ENCODE assay signal across 7 worm cellular contexts in genomic region chrII:7323317-7323716, ce11.
TF ChIP-seq lines count a peak whose summit lies in the region.

No protein-coding gene starts in this region.

TF ChIP-seq in whole organism, L1 larva, 84 proteins besides CTCF, POLR2A, EP300 and RAD21 (continues in another document):
- TF ChIP-seq snpc-4 (tag; optimal IDR thresholded peaks at IDR 0.05; lab: Kevin White, UChicago) (no peak), vab-15 (tag; optimal IDR thresholded peaks at IDR 0.05; lab: Kevin White, UChicago) (peak; percentile 79), elt-3 (tag; optimal IDR thresholded peaks at IDR 0.05; lab: Kevin White, UChicago) (no peak), skn-1 (tag; optimal IDR thresholded peaks at IDR 0.05; lab: Kevin White, UChicago) (no peak), irx-1 (tag; optimal IDR thresholded peaks at IDR 0.05; lab: Kevin White, UChicago) (peak; percentile 50), swsn-7 (tag; optimal IDR thresholded peaks at IDR 0.05; lab: Kevin White, UChicago) (peak; percentile 36), C16A3.4 (tag; optimal IDR thresholded peaks at IDR 0.05; lab: Kevin White, UChicago) (peak; percentile 36), nhr-76 (tag; optimal IDR thresholded peaks at IDR 0.05; lab: Kevin White, UChicago) (no peak), mef-2 (tag; optimal IDR thresholded peaks at IDR 0.05; lab: Kevin White, UChicago) (peak; percentile 22), unc-130 (tag; optimal IDR thresholded peaks at IDR 0.05; lab: Kevin White, UChicago) (no peak), unc-86 (tag; optimal IDR thresholded peaks at IDR 0.05; lab: Kevin White, UChicago) (no peak), efl-1 (optimal IDR thresholded peaks at IDR 0.05; lab: Kevin White, UChicago) (peak; percentile 16 to 41), efl-1 (GFP tag; optimal IDR thresholded peaks at IDR 0.05 in 1 of 2; lab: Kevin White, UChicago) (peak; percentile 0 to 2)

TF ChIP-seq in whole organism, L2 larva, 48 proteins besides CTCF, POLR2A, EP300 and RAD21 (continues in another document):
- TF ChIP-seq C34F6.9 (tag; optimal IDR thresholded peaks at IDR 0.05; lab: Kevin White, UChicago) (peak; percentile 57), sma-9 (GFP tag; optimal IDR thresholded peaks at IDR 0.05; lab: Kevin White, UChicago) (peak; percentile 84), sma-9 (tag; optimal IDR thresholded peaks at IDR 0.05; lab: Kevin White, UChicago) (no peak), nhr-237 (tag; optimal IDR thresholded peaks at IDR 0.05; lab: Kevin White, UChicago) (no peak), ztf-4 (tag; optimal IDR thresholded peaks at IDR 0.05; lab: Kevin White, UChicago) (peak; percentile 63), crh-2 (tag; optimal IDR thresholded peaks at IDR 0.05; lab: Kevin White, UChicago) (peak; percentile 22), mdl-1 (tag; optimal IDR thresholded peaks at IDR 0.05; lab: Kevin White, UChicago) (peak in 1 of 2 experiments; percentile 25), F13H6.1 (tag; optimal IDR thresholded peaks at IDR 0.05; lab: Kevin White, UChicago) (peak; percentile 83), lsy-2 (tag; optimal IDR thresholded peaks at IDR 0.05; lab: Kevin White, UChicago) (peak in 1 of 2 experiments; percentile 48), lin-13 (GFP tag; optimal IDR thresholded peaks at IDR 0.05; lab: Kevin White, UChicago) (peak; percentile 18), Y55F3AM.14 (GFP tag; optimal IDR thresholded peaks at IDR 0.05; lab: Kevin White, UChicago) (no peak), ztf-11 (tag; optimal IDR thresholded peaks at IDR 0.05; lab: Kevin White, UChicago) (no peak), nhr-6 (tag; optimal IDR thresholded peaks at IDR 0.05; lab: Kevin White, UChicago) (peak; percentile 53)

TF ChIP-seq in whole organism, L3 larva, 47 proteins besides CTCF, POLR2A, EP300 and RAD21:
- TF ChIP-seq nhr-11 (tag; optimal IDR thresholded peaks at IDR 0.05; lab: Kevin White, UChicago) (peak; percentile 67), egl-5 (tag; optimal IDR thresholded peaks at IDR 0.05; lab: Kevin White, UChicago) (peak; percentile 11), fkh-2 (tag; optimal IDR thresholded peaks at IDR 0.05; lab: Kevin White, UChicago) (no peak), snpc-4 (tag; optimal IDR thresholded peaks at IDR 0.05; lab: Kevin White, UChicago) (peak; percentile 21), lin-39 (tag; optimal IDR thresholded peaks at IDR 0.05; lab: Kevin White, UChicago) (peak; percentile 66), nhr-67 (tag; optimal IDR thresholded peaks at IDR 0.05; lab: Kevin White, UChicago) (no peak), unc-62 (GFP tag; optimal IDR thresholded peaks at IDR 0.05; lab: Kevin White, UChicago) (peak; percentile 79), nfya-1 (tag; optimal IDR thresholded peaks at IDR 0.05; lab: Kevin White, UChicago; ENCODE audit: insufficient read depth) (peak; percentile 20), mdl-1 (tag; optimal IDR thresholded peaks at IDR 0.05; lab: Kevin White, UChicago) (no peak)
TF ChIP-seq in whole organism, L3 larva: peak in this region for 6.

TF ChIP-seq in whole organism, L4 larva, 104 proteins besides CTCF, POLR2A, EP300 and RAD21 (continues in another document):
- TF ChIP-seq hlh-30 (tag; optimal IDR thresholded peaks at IDR 0.05; lab: Kevin White, UChicago; ENCODE audit: insufficient read depth): peak; percentile 64
- peak; percentile 75 for TF ChIP-seq hlh-11 (tag; optimal IDR thresholded peaks at IDR 0.05; lab: Kevin White, UChicago)
- TF ChIP-seq fkh-10 (GFP tag; optimal IDR thresholded peaks at IDR 0.05; lab: Kevin White, UChicago): no peak
- TF ChIP-seq hif-1 (tag; optimal IDR thresholded peaks at IDR 0.05; lab: Kevin White, UChicago): peak in 1 of 2 experiments; percentile 21
- TF ChIP-seq nhr-10 (tag; optimal IDR thresholded peaks at IDR 0.05; lab: Kevin White, UChicago): no peak
- TF ChIP-seq mep-1 (tag; optimal IDR thresholded peaks at IDR 0.05; lab: Kevin White, UChicago): peak; percentile 18
- TF ChIP-seq daf-16 (GFP tag; optimal IDR thresholded peaks at IDR 0.05; lab: Kevin White, UChicago): peak in 1 of 2 experiments; percentile 90
- TF ChIP-seq daf-16 (tag; optimal IDR thresholded peaks at IDR 0.05; lab: Kevin White, UChicago): no peak
- peak; percentile 38; the same call in 1 of the 2 replicates for TF ChIP-seq ceh-20 (GFP tag; IDR thresholded peaks at IDR 0.05; lab: Robert Waterston, UW)
- peak; percentile 99 for TF ChIP-seq aha-1 (tag; lab: Kevin White, UChicago)
- TF ChIP-seq nhr-11 (tag; optimal IDR thresholded peaks at IDR 0.05; lab: Kevin White, UChicago): peak; percentile 85
- no peak for TF ChIP-seq ceh-28 (tag; optimal IDR thresholded peaks at IDR 0.05; lab: Kevin White, UChicago)
- TF ChIP-seq ctbp-1 (GFP tag; IDR thresholded peaks at IDR 0.05; lab: Robert Waterston, UW): peak; percentile 37; the same call in 1 of the 2 replicates
- TF ChIP-seq mxl-2 (GFP tag; conservative IDR thresholded peaks at IDR 0.05; lab: Robert Waterston, UW): no peak

TF ChIP-seq in whole organism, late embryonic, 69 proteins besides CTCF, POLR2A, EP300 and RAD21:
- TF ChIP-seq ceh-19 (GFP tag; optimal IDR thresholded peaks at IDR 0.05; lab: Kevin White, UChicago) (no peak), lin-11 (tag; optimal IDR thresholded peaks at IDR 0.05; lab: Kevin White, UChicago) (no peak), fax-1 (tag; optimal IDR thresholded peaks at IDR 0.05; lab: Kevin White, UChicago) (no peak), ceh-18 (tag; optimal IDR thresholded peaks at IDR 0.05; lab: Kevin White, UChicago) (peak; percentile 66), hlh-8 (tag; optimal IDR thresholded peaks at IDR 0.05; lab: Kevin White, UChicago) (no peak)

TF ChIP-seq in whole organism, mixed stage, embryonic, 35 proteins besides CTCF, POLR2A, EP300 and RAD21:
- TF ChIP-seq unc-120 (tag; optimal IDR thresholded peaks at IDR 0.05; lab: Kevin White, UChicago; ENCODE audit: poor library complexity, severe bottlenecking): peak; percentile 24
- TF ChIP-seq unc-39 (tag; optimal IDR thresholded peaks at IDR 0.05; lab: Kevin White, UChicago): no peak
- TF ChIP-seq cnd-1 (tag; optimal IDR thresholded peaks at IDR 0.05; lab: Kevin White, UChicago): no peak
- peak; percentile 70 for TF ChIP-seq hlh-1 (tag; optimal IDR thresholded peaks at IDR 0.05; lab: Kevin White, UChicago)
- no peak for TF ChIP-seq sptf-1 (tag; optimal IDR thresholded peaks at IDR 0.05; lab: Kevin White, UChicago)
TF ChIP-seq in whole organism, mixed stage, embryonic: peak in this region for 2.

TF ChIP-seq in whole organism, young adult, 124 proteins besides CTCF, POLR2A, EP300 and RAD21:
- TF ChIP-seq madf-8 (GFP tag; conservative IDR thresholded peaks at IDR 0.05; lab: Robert Waterston, UW): no peak
- no peak for TF ChIP-seq Y56A3A.18 (GFP tag; IDR thresholded peaks at IDR 0.05; lab: Robert Waterston, UW)
- TF ChIP-seq ztf-6 (GFP tag; IDR thresholded peaks at IDR 0.05; lab: Robert Waterston, UW): no peak
- TF ChIP-seq ztf-26 (tag; optimal IDR thresholded peaks at IDR 0.05; lab: Kevin White, UChicago): no peak
- no peak for TF ChIP-seq Y95B8A.8 (GFP tag; IDR thresholded peaks at IDR 0.05; lab: Robert Waterston, UW)
- 0 out of 2 replicates have a peak, but pooled peaks have one; percentile 18 for TF ChIP-seq rcor-1 (GFP tag; IDR thresholded peaks at IDR 0.05; lab: Robert Waterston, UW)
- no peak for TF ChIP-seq T07F8.4 (tag; optimal IDR thresholded peaks at IDR 0.05; lab: Kevin White, UChicago)
- TF ChIP-seq bed-2 (GFP tag; IDR thresholded peaks at IDR 0.05; lab: Robert Waterston, UW): no peak
- no peak for TF ChIP-seq let-607 (tag; optimal IDR thresholded peaks at IDR 0.05; lab: Kevin White, UChicago)
- TF ChIP-seq hmg-20 (GFP tag; IDR thresholded peaks at IDR 0.05; lab: Robert Waterston, UW): no peak
- TF ChIP-seq attf-5 (GFP tag; optimal IDR thresholded peaks at IDR 0.05; lab: Kevin White, UChicago): no peak
- TF ChIP-seq nhr-80 (tag; optimal IDR thresholded peaks at IDR 0.05; lab: Kevin White, UChicago): no peak
- no peak for TF ChIP-seq chd-7 (tag; optimal IDR thresholded peaks at IDR 0.05; lab: Kevin White, UChicago)
- TF ChIP-seq efl-1 (GFP tag; optimal IDR thresholded peaks at IDR 0.05; lab: Kevin White, UChicago): no peak
- TF ChIP-seq gei-17 (GFP tag; optimal IDR thresholded peaks at IDR 0.05; lab: Kevin White, UChicago): no peak
- TF ChIP-seq aptf-3 (GFP tag; IDR thresholded peaks at IDR 0.05; lab: Robert Waterston, UW): no peak
- TF ChIP-seq K12H6.12 (tag; optimal IDR thresholded peaks at IDR 0.05; lab: Kevin White, UChicago): no peak
- TF ChIP-seq mcd-1 (GFP tag; IDR thresholded peaks at IDR 0.05; lab: Robert Waterston, UW): no peak
- no peak for TF ChIP-seq ekl-4 (GFP tag; IDR thresholded peaks at IDR 0.05; lab: Robert Waterston, UW)
- TF ChIP-seq nfyb-1 (GFP tag; IDR thresholded peaks at IDR 0.05; lab: Robert Waterston, UW): peak; percentile 55; the same call in 1 of the 2 replicates
- TF ChIP-seq nhr-27 (tag; optimal IDR thresholded peaks at IDR 0.05; lab: Kevin White, UChicago): no peak
- TF ChIP-seq lin-35 (GFP tag; optimal IDR thresholded peaks at IDR 0.05; lab: Kevin White, UChicago): peak in 1 of 3 experiments; percentile 41
- TF ChIP-seq zim-3 (tag; optimal IDR thresholded peaks at IDR 0.05; lab: Kevin White, UChicago): no peak
TF ChIP-seq in whole organism, young adult: peak in this region for 3.
